Fruit fly (Drosophila melanogaster) whole organism, embryonic: ENCODE measurements around the gene BthD.

ENCODE experiments used
- Abd-B ChIP-seq: fragments of 200-800 bp; sonication (Bioruptor generic); optimal IDR thresholded peaks from 2 replicates; lab custom pipeline; 2018; ENCODE audit warnings: missing biosample characterization, mild to moderate bottlenecking, missing genetic modification characterization, moderate library complexity
- Atf3 ChIP-seq: fragments of 200-800 bp; sonication (Bioruptor generic); optimal IDR thresholded peaks from 3 replicates; lab custom pipeline; 2016; ENCODE audit warnings: missing biosample characterization, missing genetic modification characterization
- CG10462 ChIP-seq: fragments of 200-800 bp; sonication (Bioruptor generic); optimal IDR thresholded peaks from 2 replicates; lab custom pipeline; 2016; ENCODE audit warnings: missing biosample characterization, missing genetic modification characterization
- CG11093 ChIP-seq: fragments of 200-800 bp; sonication (Bioruptor generic); IDR thresholded peaks from 3 replicates; pipeline ENCODE4 v1.3.6; 2022; ENCODE audit warnings: missing biosample characterization, missing genetic modification characterization
- CG11398 ChIP-seq: fragments of 200-800 bp; sonication (Bioruptor generic); optimal IDR thresholded peaks from 2 replicates; lab custom pipeline; 2016; ENCODE audit warnings: missing biosample characterization, missing genetic modification characterization
- CG11504 ChIP-seq: fragments of 200-800 bp; sonication (Bioruptor generic); optimal IDR thresholded peaks from 3 replicates; lab custom pipeline; 2019; ENCODE audit warnings: missing biosample characterization, mild to moderate bottlenecking, missing genetic modification characterization, moderate library complexity
- CG13424 ChIP-seq: fragments of 200-800 bp; sonication (Bioruptor generic); optimal IDR thresholded peaks from 2 replicates; lab custom pipeline; 2019; ENCODE audit warnings: missing biosample characterization, mild to moderate bottlenecking, missing genetic modification characterization, moderate library complexity
- CG1603 ChIP-seq: fragments of 200-800 bp; sonication (Bioruptor generic); optimal IDR thresholded peaks from 2 replicates; lab custom pipeline; 2019; ENCODE audit warnings: missing biosample characterization, mild to moderate bottlenecking, missing genetic modification characterization, moderate library complexity
- CG16779 ChIP-seq: fragments of 200-800 bp; sonication (Bioruptor generic); IDR thresholded peaks from 2 replicates; pipeline ENCODE4 v1.3.6; 2022; ENCODE audit warnings: missing biosample characterization, missing genetic modification characterization
- CG18262 ChIP-seq: fragments of 200-800 bp; optimal IDR thresholded peaks from 3 replicates; lab custom pipeline; 2019; ENCODE audit warnings: missing biosample characterization, mild to moderate bottlenecking, missing genetic modification characterization, moderate library complexity
- CG18619 ChIP-seq: fragments of 200-800 bp; sonication (Bioruptor generic); optimal IDR thresholded peaks from 3 replicates; lab custom pipeline; 2017; ENCODE audit warnings: missing biosample characterization, mild to moderate bottlenecking, missing genetic modification characterization
- CG2202 ChIP-seq: fragments of 200-800 bp; sonication (Bioruptor generic); optimal IDR thresholded peaks from 2 replicates; lab custom pipeline; 2018; ENCODE audit warnings: missing biosample characterization, mild to moderate bottlenecking, missing genetic modification characterization
- CG31388 ChIP-seq: fragments of 200-800 bp; sonication (Bioruptor generic); optimal IDR thresholded peaks from 2 replicates; lab custom pipeline; 2016; ENCODE audit warnings: missing biosample characterization, missing genetic modification characterization
- CG4404 ChIP-seq: fragments of 200-800 bp; sonication (Bioruptor generic); IDR thresholded peaks from 2 replicates; pipeline ENCODE4 v1.3.6; 2022; ENCODE audit warnings: missing biosample characterization, missing genetic modification characterization
- CG6791 ChIP-seq: fragments of 200-800 bp; sonication (Bioruptor generic); IDR thresholded peaks from 3 replicates; pipeline ENCODE4 v1.3.6; 2022; ENCODE audit warnings: missing biosample characterization, missing genetic modification characterization; ENCODE audit not compliant: partially characterized antibody
- CG7271 ChIP-seq: fragments of 200-800 bp; sonication (Bioruptor generic); optimal IDR thresholded peaks from 2 replicates; lab custom pipeline; 2018; ENCODE audit warnings: missing biosample characterization, mild to moderate bottlenecking, missing genetic modification characterization, moderate library complexity
- CG7839 ChIP-seq: fragments of 200-800 bp; sonication (Bioruptor generic); optimal IDR thresholded peaks from 3 replicates; lab custom pipeline; 2018; ENCODE audit warnings: missing biosample characterization, mild to moderate bottlenecking, missing genetic modification characterization, moderate library complexity
- CG7928 ChIP-seq: fragments of 200-800 bp; sonication (Bioruptor generic); optimal IDR thresholded peaks from 2 replicates; lab custom pipeline; 2017; ENCODE audit warnings: missing biosample characterization, mild to moderate bottlenecking, missing genetic modification characterization
- CG8478 ChIP-seq: fragments of >200 bp; optimal IDR thresholded peaks from 2 replicates; lab custom pipeline; 2018
- CG8924 ChIP-seq: fragments of 200-800 bp; optimal IDR thresholded peaks from 3 replicates; lab custom pipeline; 2019; ENCODE audit warnings: missing biosample characterization, mild to moderate bottlenecking, missing genetic modification characterization, moderate library complexity
- Dip3 ChIP-seq: fragments of 200-800 bp; sonication (Bioruptor generic); optimal IDR thresholded peaks from 3 replicates; lab custom pipeline; 2016; ENCODE audit warnings: missing biosample characterization, missing genetic modification characterization
- Doc2 ChIP-seq: fragments of 200-800 bp; sonication (Bioruptor generic); IDR thresholded peaks from 2 replicates; pipeline ENCODE4 v1.3.6; 2022; ENCODE audit warnings: missing biosample characterization, missing genetic modification characterization
- Doc3 ChIP-seq: fragments of 200-800 bp; sonication (Bioruptor generic); IDR thresholded peaks from 3 replicates; pipeline ENCODE4 v1.3.6; 2022; ENCODE audit warnings: missing biosample characterization, missing genetic modification characterization; ENCODE audit not compliant: partially characterized antibody
- HLH54F ChIP-seq: fragments of 200-800 bp; sonication (Bioruptor generic); optimal IDR thresholded peaks from 3 replicates; lab custom pipeline; 2016; ENCODE audit warnings: missing biosample characterization, missing genetic modification characterization
- HmgD ChIP-seq: fragments of 200-800 bp; sonication (Bioruptor generic); optimal IDR thresholded peaks from 3 replicates; lab custom pipeline; 2016; ENCODE audit warnings: missing biosample characterization, missing genetic modification characterization
- Hr51 ChIP-seq, 2 experiments: fragments of 200-800 bp; sonication (Bioruptor generic); optimal IDR thresholded peaks; 2 replicates in 1 of 2; 3 replicates in 1 of 2; lab custom pipeline; 2016 to 2018; ENCODE audit warnings: missing biosample characterization in 2 of 2, missing genetic modification characterization in 2 of 2, mild to moderate bottlenecking in 1 of 2, moderate library complexity in 1 of 2
- Jarid2 ChIP-seq: fragments of 200-800 bp; sonication (Bioruptor generic); optimal IDR thresholded peaks from 3 replicates; lab custom pipeline; 2017; ENCODE audit warnings: mild to moderate bottlenecking, missing biosample characterization, missing genetic modification reagents, missing genetic modification characterization
- Lhr ChIP-seq: fragments of 200-800 bp; sonication (Bioruptor generic); optimal IDR thresholded peaks from 3 replicates; lab custom pipeline; 2017; ENCODE audit warnings: mild to moderate bottlenecking, missing biosample characterization, missing genetic modification reagents, missing genetic modification characterization
- Lpt ChIP-seq: fragments of >200 bp; optimal IDR thresholded peaks from 2 replicates; lab custom pipeline; 2018; ENCODE audit warnings: missing biosample characterization, missing genetic modification characterization
- MBD-R2 ChIP-seq: fragments of 200-800 bp; sonication (Bioruptor generic); IDR thresholded peaks from 2 replicates; pipeline ENCODE4 v1.3.6; 2022; ENCODE audit warnings: missing biosample characterization, missing genetic modification characterization
- NC2β ChIP-seq: fragments of 200-800 bp; sonication (Bioruptor generic); optimal IDR thresholded peaks from 2 replicates; lab custom pipeline; 2016; ENCODE audit warnings: missing biosample characterization, missing genetic modification characterization
- Nf-YB ChIP-seq: fragments of 200-800 bp; sonication (Bioruptor generic); optimal IDR thresholded peaks from 3 replicates; lab custom pipeline; 2019; ENCODE audit warnings: missing biosample characterization, mild to moderate bottlenecking, missing genetic modification characterization, moderate library complexity
- Sox100B ChIP-seq: fragments of 200-800 bp; sonication (Bioruptor generic); optimal IDR thresholded peaks from 3 replicates; lab custom pipeline; 2018; ENCODE audit warnings: missing biosample characterization, mild to moderate bottlenecking, missing genetic modification characterization
- ab ChIP-seq: fragments of 200-800 bp; sonication (Bioruptor generic); optimal IDR thresholded peaks from 2 replicates; lab custom pipeline; 2016; ENCODE audit warnings: missing biosample characterization, missing genetic modification characterization
- ase ChIP-seq: fragments of 200-800 bp; sonication (Bioruptor generic); IDR thresholded peaks from 3 replicates; pipeline ENCODE4 v1.3.6; 2022; ENCODE audit warnings: missing biosample characterization, missing genetic modification characterization
- chm ChIP-seq: fragments of 200-800 bp; sonication (Bioruptor generic); IDR thresholded peaks from 2 replicates; pipeline ENCODE4 v1.3.6; 2022; ENCODE audit warnings: missing biosample characterization, missing genetic modification characterization
- crol ChIP-seq: fragments of 200-800 bp; sonication (Bioruptor generic); IDR thresholded peaks from 2 replicates; pipeline ENCODE4 v1.3.6; 2022; ENCODE audit warnings: missing biosample characterization, missing genetic modification characterization
- dmrt99B ChIP-seq: fragments of 200-800 bp; sonication (Bioruptor generic); optimal IDR thresholded peaks from 2 replicates; lab custom pipeline; 2018; ENCODE audit warnings: missing biosample characterization, mild to moderate bottlenecking, missing genetic modification characterization, moderate library complexity
- gcm2 ChIP-seq: fragments of 200-800 bp; sonication (Bioruptor generic); optimal IDR thresholded peaks from 2 replicates; lab custom pipeline; 2016; ENCODE audit warnings: missing biosample characterization, missing genetic modification characterization
- hth ChIP-seq: fragments of >200 bp; optimal IDR thresholded peaks from 2 replicates; lab custom pipeline; 2017; ENCODE audit warnings: inconsistent platforms
- lilli ChIP-seq: fragments of 200-800 bp; sonication (Bioruptor generic); optimal IDR thresholded peaks from 3 replicates; lab custom pipeline; 2016; ENCODE audit warnings: missing biosample characterization, missing genetic modification characterization
- luna ChIP-seq: fragments of 200-800 bp; sonication (Bioruptor generic); optimal IDR thresholded peaks from 2 replicates; lab custom pipeline; 2016; ENCODE audit warnings: missing biosample characterization, missing genetic modification characterization
- mam ChIP-seq: fragments of 200-800 bp; sonication (Bioruptor generic); optimal IDR thresholded peaks from 3 replicates; lab custom pipeline; 2016; ENCODE audit warnings: missing biosample characterization, missing genetic modification characterization
- nau ChIP-seq: fragments of 200-800 bp; sonication (Bioruptor generic); optimal IDR thresholded peaks from 3 replicates; lab custom pipeline; 2017; ENCODE audit warnings: missing biosample characterization, mild to moderate bottlenecking, missing genetic modification characterization, missing genetic modification reagents
- p53 ChIP-seq: fragments of 200-800 bp; sonication (Bioruptor generic); optimal IDR thresholded peaks from 2 replicates; lab custom pipeline; 2016; ENCODE audit warnings: missing biosample characterization, missing genetic modification characterization
- psq ChIP-seq: fragments of 200-800 bp; sonication (Bioruptor generic); optimal IDR thresholded peaks from 2 replicates; lab custom pipeline; 2017; ENCODE audit warnings: missing biosample characterization, missing genetic modification characterization
- ranshi ChIP-seq: fragments of 200-800 bp; sonication (Bioruptor generic); IDR thresholded peaks from 2 replicates; pipeline ENCODE4 v1.3.6; 2022; ENCODE audit warnings: missing biosample characterization, missing genetic modification characterization
- rib ChIP-seq: fragments of 200-800 bp; sonication (Bioruptor generic); IDR thresholded peaks from 2 replicates; pipeline ENCODE4 v1.3.6; 2022; ENCODE audit warnings: missing biosample characterization, missing genetic modification characterization
- salm ChIP-seq: fragments of 200-800 bp; sonication (Bioruptor generic); optimal IDR thresholded peaks from 2 replicates; lab custom pipeline; 2018; ENCODE audit warnings: missing biosample characterization, mild to moderate bottlenecking, missing genetic modification characterization
- slp2 ChIP-seq: fragments of 200-800 bp; sonication (Bioruptor generic); optimal IDR thresholded peaks from 2 replicates; lab custom pipeline; 2016; ENCODE audit warnings: missing biosample characterization, missing genetic modification characterization
- toy ChIP-seq: fragments of 200-800 bp; sonication (Bioruptor generic); IDR thresholded peaks from 2 replicates; pipeline ENCODE4 v1.3.6; 2022; ENCODE audit warnings: missing biosample characterization, missing genetic modification characterization
- twi ChIP-seq: fragments of 200-800 bp; optimal IDR thresholded peaks from 2 replicates; lab custom pipeline; 2019; ENCODE audit warnings: missing biosample characterization, mild to moderate bottlenecking, missing genetic modification characterization, moderate library complexity
- yki ChIP-seq: fragments of >200 bp; optimal IDR thresholded peaks from 3 replicates; lab custom pipeline; 2018

Gene BthD

DNA sequence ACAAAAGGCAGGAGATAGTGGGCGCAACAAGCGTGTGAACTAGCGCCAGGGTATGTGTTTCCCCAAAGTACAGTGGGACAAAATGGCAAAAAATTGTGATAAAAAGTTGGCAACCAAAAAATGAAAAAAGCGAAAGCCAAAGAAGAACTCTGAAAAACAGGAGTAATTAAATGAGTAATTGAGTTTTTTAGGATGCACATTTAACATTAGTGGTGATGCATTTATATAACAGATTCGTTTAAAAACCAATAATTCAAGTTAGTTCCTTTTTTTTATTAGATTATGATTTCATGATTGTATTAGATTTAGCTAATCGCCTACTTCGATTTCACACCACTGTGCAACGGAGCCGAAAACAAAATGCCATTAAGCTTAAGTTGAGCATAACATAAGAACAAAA is 39.5 kb upstream of the BthD start (continued):
- TF ChIP-seq twi (tag; lab: Kevin White, UChicago) = peak; percentile 5
- peak; percentile 24 to 68 for TF ChIP-seq Hr51 (GFP tag; optimal IDR thresholded peaks at IDR 0.05; lab: Kevin White, UChicago)
- peak; percentile 22 for TF ChIP-seq Dip3 (GFP tag; lab: Kevin White, UChicago)
- TF ChIP-seq Lhr (GFP tag; lab: Kevin White, UChicago) = no peak
- TF ChIP-seq CG31388 = no peak
- TF ChIP-seq hth (lab: Kevin White, UChicago) = no peak
- TF ChIP-seq ase (GFP tag; lab: Robert Waterston, UW) = no peak
- peak; percentile 43 for TF ChIP-seq Abd-B (GFP tag; lab: Kevin White, UChicago)
- no peak for TF ChIP-seq CG7271 (tag; lab: Kevin White, UChicago)
- no peak for TF ChIP-seq HmgD (GFP tag; lab: Kevin White, UChicago)
- TF ChIP-seq HLH54F (GFP tag; lab: Kevin White, UChicago) = peak; percentile 28
- peak; percentile 73 for TF ChIP-seq CG7839 (tag; lab: Kevin White, UChicago)
- no peak for TF ChIP-seq CG1603 (tag; lab: Kevin White, UChicago)
- TF ChIP-seq ab (GFP tag; lab: Kevin White, UChicago) = no peak
- no peak for TF ChIP-seq crol (GFP tag; lab: Robert Waterston, UW)
- no peak for TF ChIP-seq CG8478 (lab: Kevin White, UChicago)
- peak; percentile 76 for TF ChIP-seq dmrt99B (tag; lab: Kevin White, UChicago)
- TF ChIP-seq CG11398 = no peak
- no peak for TF ChIP-seq p53 (GFP tag; lab: Kevin White, UChicago)
- peak; percentile 64 for TF ChIP-seq lilli
- no peak for TF ChIP-seq luna (GFP tag; lab: Kevin White, UChicago)
- TF ChIP-seq slp2 (GFP tag; lab: Kevin White, UChicago) = no peak
- no peak for TF ChIP-seq CG7928 (GFP tag; lab: Kevin White, UChicago)
- no peak for TF ChIP-seq CG16779 (GFP tag; lab: Robert Waterston, UW)
- no peak for TF ChIP-seq CG6791
- peak; percentile 19 for TF ChIP-seq nau (GFP tag; lab: Kevin White, UChicago)
- TF ChIP-seq Lpt (GFP tag; lab: Kevin White, UChicago) = no peak
- TF ChIP-seq Atf3 (GFP tag; lab: Kevin White, UChicago) = peak; percentile 14
- peak; percentile 0 for TF ChIP-seq NC2β (GFP tag; lab: Kevin White, UChicago)
- TF ChIP-seq ranshi (GFP tag; lab: Robert Waterston, UW) = peak; percentile 44; the same call in 1 of the 2 replicates
- no peak for TF ChIP-seq rib (GFP tag; lab: Robert Waterston, UW)
- no peak for TF ChIP-seq MBD-R2 (GFP tag; lab: Robert Waterston, UW)
- TF ChIP-seq CG4404 (GFP tag; lab: Robert Waterston, UW) = no peak
- TF ChIP-seq Jarid2 (GFP tag; lab: Kevin White, UChicago) = peak; percentile 7
- peak; percentile 74 for TF ChIP-seq CG18262
- TF ChIP-seq toy (GFP tag; lab: Robert Waterston, UW) = no peak
- TF ChIP-seq psq = no peak
- peak; percentile 55 for TF ChIP-seq CG13424
- TF ChIP-seq CG11504 = peak; percentile 80
- TF ChIP-seq CG2202 (tag; lab: Kevin White, UChicago) = no peak
- TF ChIP-seq CG8924 (tag; lab: Kevin White, UChicago) = peak; percentile 47
- TF ChIP-seq gcm2 (GFP tag; lab: Kevin White, UChicago) = no peak
- TF ChIP-seq CG18619 (GFP tag; lab: Kevin White, UChicago) = peak; percentile 49
- no peak for TF ChIP-seq chm (GFP tag; lab: Robert Waterston, UW)
- TF ChIP-seq Sox100B (GFP tag; lab: Kevin White, UChicago) = peak; percentile 58
- TF ChIP-seq Doc2 (GFP tag; lab: Robert Waterston, UW) = no peak
- TF ChIP-seq CG10462 (GFP tag; lab: Kevin White, UChicago) = no peak
- peak; percentile 57 for TF ChIP-seq mam (GFP tag; lab: Kevin White, UChicago)
- TF ChIP-seq yki (lab: Kevin White, UChicago) = no peak
- TF ChIP-seq Nf-YB (GFP tag; lab: Kevin White, UChicago) = peak; percentile 18
- peak; percentile 20 for TF ChIP-seq salm (tag; lab: Kevin White, UChicago)
- no peak for TF ChIP-seq Doc3 (GFP tag; lab: Robert Waterston, UW)
- TF ChIP-seq CG11093 (GFP tag; lab: Robert Waterston, UW) = no peak
